Comparison of ENCODE assay signal across 1 fruit fly cellular context in the genomic region with DNA sequence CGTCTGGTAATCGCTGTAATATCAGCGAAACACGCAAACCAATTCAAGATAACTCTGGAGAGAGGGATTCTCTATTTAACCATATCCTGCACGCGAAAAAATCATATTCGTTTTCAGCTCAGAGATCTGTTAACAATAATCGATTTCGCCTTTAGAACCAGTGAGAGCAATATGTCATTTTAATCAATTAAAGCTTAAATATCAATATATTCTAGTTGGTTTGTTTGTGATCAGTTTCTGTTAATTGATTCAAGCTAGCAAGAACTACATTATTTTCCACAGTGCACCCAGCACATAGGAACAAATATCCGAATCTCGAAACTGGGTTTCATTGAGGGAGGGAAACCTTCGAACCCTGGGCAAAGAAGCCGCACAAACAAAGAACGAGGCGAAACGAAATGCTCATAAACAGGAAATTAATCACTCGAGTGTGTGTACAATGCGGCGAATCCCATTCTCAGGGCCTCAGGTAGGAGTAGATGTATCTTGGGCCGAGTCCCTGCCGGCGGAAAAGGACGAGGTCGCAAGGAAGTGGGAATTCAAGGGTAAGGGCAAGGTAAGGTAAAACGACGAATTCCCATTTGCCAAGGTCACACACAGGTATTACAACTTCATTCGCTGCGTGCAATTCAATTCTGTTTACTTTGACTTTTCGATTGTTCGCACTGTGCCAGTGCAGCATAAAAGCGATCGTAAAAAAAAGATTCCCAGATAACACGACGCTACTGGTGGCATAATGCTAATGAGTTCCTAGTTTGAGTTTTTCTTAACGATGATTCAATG.
A peak's percentile ranks its signal among the peaks of the same experiment; 100 is the strongest.
TF ChIP-seq lines count a peak whose summit lies in the region.

No protein-coding gene starts in this region.

TF ChIP-seq in whole organism, embryonic, 481 proteins besides CTCF, POLR2A, EP300 and RAD21 (continued from another document):
- TF ChIP-seq CG8290 (GFP tag; optimal IDR thresholded peaks at IDR 0.05; lab: Kevin White, UChicago), result peak; percentile 46
- no peak for TF ChIP-seq CG8290 (tag; optimal IDR thresholded peaks at IDR 0.05; lab: Kevin White, UChicago)
- TF ChIP-seq MTF-1 (GFP tag; optimal IDR thresholded peaks at IDR 0.05; lab: Kevin White, UChicago; ENCODE audit: borderline replicate concordance), result peak; percentile 24
